Worm (Caenorhabditis elegans): Measurements from ENCODE around the gene cank-26.

ce11 chrII:3958673-3959299 lies 16.1 kb downstream of the cank-26 start:
- no peak for TF ChIP-seq ets-7 (tag; optimal IDR thresholded peaks at IDR 0.05)
- no peak for TF ChIP-seq ama-1 (optimal IDR thresholded peaks at IDR 0.05)
- no peak for TF ChIP-seq ceh-13 (GFP tag; optimal IDR thresholded peaks at IDR 0.05)
- TF ChIP-seq B0310.2 (tag; optimal IDR thresholded peaks at IDR 0.05) = no peak
- TF ChIP-seq hmg-4 (GFP tag; optimal IDR thresholded peaks at IDR 0.05) = peak; percentile 11
- 0 out of 2 replicates have a peak, but pooled peaks have one; percentile 6 for TF ChIP-seq pes-1 (GFP tag; IDR thresholded peaks at IDR 0.05)
- TF ChIP-seq tbx-37 (GFP tag; conservative IDR thresholded peaks at IDR 0.05) = no peak
